Worm (Caenorhabditis elegans): Measurements from ENCODE around the gene kgb-2.

kgb-2 gene

DNA sequence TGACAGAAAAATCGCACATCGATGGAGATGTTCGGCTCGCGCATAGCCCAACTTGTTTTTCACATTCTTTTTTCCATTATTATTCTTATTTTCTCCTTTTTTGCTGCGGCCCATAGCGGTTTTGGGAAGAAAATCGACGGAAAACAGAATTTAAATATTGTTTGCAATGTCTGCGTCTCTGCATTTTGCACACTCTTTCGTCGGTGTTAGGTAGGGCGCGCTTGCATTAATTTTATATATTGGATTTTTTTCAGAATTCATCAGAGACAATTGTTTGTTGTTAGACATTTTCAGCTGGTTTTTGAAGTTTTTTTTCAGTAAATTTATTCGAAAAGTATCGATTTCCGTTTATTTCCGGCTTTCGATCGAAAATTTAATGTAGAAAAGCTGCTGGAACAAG is 7.5 kb upstream of the kgb-2 start, which contains the start of gene Y37E11B.6:
TSS of gene Y37E11B.6 (minus strand) at position 181 of the 400 bp plus-strand sequence.
- TF ChIP-seq mec-3 (tag; optimal IDR thresholded peaks at IDR 0.05; ENCODE audit: borderline replicate concordance) (no peak), unc-42 (tag; optimal IDR thresholded peaks at IDR 0.05) (peak; percentile 43)

DNA sequence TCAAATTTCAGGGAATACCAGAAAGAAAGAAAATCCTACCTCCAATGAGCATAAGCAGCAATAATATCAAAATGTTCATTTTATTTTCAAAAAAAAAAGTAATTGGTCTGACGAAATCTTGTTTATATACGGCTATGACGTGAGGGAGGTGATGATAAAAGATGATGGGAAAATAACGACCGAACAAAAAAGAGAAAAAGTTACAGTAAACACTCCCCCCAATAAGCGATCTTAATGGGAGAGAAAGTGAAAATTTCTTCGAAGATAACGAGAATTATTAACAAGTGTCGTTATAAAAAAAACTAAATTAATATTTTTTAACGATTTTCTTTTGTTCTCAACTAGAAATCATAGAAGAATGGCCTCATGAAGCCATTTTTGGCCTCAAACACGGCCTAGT is 6.6 kb upstream of the kgb-2 start, which contains the start of gene Y37E11B.7:
TSS of gene Y37E11B.7 (minus strand) at position 207 of the 400 bp plus-strand sequence.
- TF ChIP-seq ceh-30 (tag; optimal IDR thresholded peaks at IDR 0.05) (no peak), K09A11.1 (tag; optimal IDR thresholded peaks at IDR 0.05; ENCODE audit: insufficient read depth) (no peak), ttx-3 (tag; optimal IDR thresholded peaks at IDR 0.05) (no peak), che-1 (tag; optimal IDR thresholded peaks at IDR 0.05) (no peak), ets-4 (tag; optimal IDR thresholded peaks at IDR 0.05) (no peak), nhr-11 (tag; optimal IDR thresholded peaks at IDR 0.05) (no peak), zip-5 (tag; optimal IDR thresholded peaks at IDR 0.05) (no peak), F13H6.1 (tag; optimal IDR thresholded peaks at IDR 0.05) (no peak), C38D4.7 (GFP tag; optimal IDR thresholded peaks at IDR 0.05) (no peak)

DNA sequence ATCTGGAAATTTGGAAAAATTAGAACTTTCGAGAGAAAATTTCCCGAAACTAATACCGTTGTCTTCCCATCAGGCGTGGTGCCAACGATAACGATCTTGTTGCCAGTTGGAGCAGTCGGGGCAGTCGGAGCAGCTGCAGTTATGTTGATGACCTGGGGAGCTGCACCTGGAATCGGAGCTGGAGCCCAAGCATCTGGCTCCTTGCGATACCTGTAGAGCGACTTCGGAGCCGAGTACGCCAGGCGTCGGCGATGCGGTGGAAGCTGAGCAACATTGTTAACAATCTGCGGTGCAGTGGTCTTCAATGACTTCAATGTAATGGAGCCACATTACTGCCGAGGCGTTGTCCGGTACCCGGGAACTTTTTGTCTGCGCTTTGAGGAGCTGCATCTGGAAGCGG is 4.7 kb upstream of the kgb-2 start:
- TF ChIP-seq C38D4.7 (GFP tag; optimal IDR thresholded peaks at IDR 0.05) = no peak
- TF ChIP-seq syd-9 (tag; optimal IDR thresholded peaks at IDR 0.05) = no peak
- TF ChIP-seq zip-5 (tag; optimal IDR thresholded peaks at IDR 0.05) = no peak
- TF ChIP-seq odd-2 (tag; optimal IDR thresholded peaks at IDR 0.05) = no peak
- TF ChIP-seq ceh-22 (tag; optimal IDR thresholded peaks at IDR 0.05) = no peak
- no peak for TF ChIP-seq pax-1 (tag; optimal IDR thresholded peaks at IDR 0.05)
- no peak for TF ChIP-seq nfya-1 (tag; optimal IDR thresholded peaks at IDR 0.05)

DNA sequence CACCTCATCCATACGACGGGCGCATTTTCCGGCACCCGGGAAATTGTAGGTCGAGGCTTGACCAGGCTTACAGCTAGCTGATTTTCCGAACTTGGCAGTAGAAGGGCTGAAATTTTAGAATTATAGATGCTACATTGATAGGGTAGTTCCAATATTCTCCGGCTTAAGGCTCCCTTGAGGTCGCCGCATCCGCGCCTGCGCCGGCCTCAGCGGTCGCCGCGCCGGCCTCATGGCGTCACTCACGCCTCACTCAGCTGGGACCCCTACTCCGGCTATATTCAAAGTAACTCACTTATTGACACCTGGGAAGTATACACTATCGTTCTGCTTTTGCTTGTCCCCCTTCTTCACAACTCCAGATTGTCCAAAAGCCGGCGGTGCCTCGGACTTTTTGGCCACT is 2.5 kb upstream of the kgb-2 start:
- TF ChIP-seq hlh-6 (tag; optimal IDR thresholded peaks at IDR 0.05) (peak; percentile 13), fkh-6 (tag; optimal IDR thresholded peaks at IDR 0.05) (no peak), ceh-18 (tag; optimal IDR thresholded peaks at IDR 0.05) (no peak), C38D4.7 (GFP tag; optimal IDR thresholded peaks at IDR 0.05) (no peak)

DNA sequence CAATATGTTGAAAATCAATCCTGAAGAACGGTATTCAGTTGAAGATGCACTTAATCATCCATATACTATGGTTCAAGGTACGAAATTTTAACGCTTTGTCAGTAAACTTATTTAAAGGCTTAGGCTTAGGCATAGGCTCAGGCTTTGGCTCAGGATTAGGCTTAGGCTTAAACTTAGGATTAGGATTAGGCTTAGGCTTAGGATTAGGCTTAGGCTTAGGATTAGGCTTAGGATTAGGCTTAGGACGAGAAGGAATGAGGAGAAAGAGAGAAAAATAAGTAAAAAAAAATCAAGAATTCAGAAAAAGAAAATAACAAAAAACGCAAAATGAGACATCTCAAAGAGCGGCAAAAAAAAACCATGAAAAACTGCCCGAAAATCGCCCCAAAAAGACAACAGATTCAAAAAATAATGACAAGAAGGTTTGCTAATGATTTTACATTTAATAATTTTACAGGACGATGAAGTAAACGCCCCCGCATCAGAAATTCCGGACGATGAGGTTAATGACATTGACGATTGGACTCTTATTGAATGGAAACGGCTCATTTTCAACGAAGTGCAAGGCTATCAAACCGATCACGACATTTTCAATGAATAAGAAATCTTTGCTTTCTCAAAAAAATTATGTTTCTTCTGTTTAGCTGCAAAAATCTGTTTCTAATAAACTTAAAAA is 2.1 kb downstream of the kgb-2 start:
- TF ChIP-seq hlh-30 (tag; optimal IDR thresholded peaks at IDR 0.05; ENCODE audit: insufficient read depth) (no peak), dve-1 (tag; optimal IDR thresholded peaks at IDR 0.05) (peak; percentile 97)

DNA sequence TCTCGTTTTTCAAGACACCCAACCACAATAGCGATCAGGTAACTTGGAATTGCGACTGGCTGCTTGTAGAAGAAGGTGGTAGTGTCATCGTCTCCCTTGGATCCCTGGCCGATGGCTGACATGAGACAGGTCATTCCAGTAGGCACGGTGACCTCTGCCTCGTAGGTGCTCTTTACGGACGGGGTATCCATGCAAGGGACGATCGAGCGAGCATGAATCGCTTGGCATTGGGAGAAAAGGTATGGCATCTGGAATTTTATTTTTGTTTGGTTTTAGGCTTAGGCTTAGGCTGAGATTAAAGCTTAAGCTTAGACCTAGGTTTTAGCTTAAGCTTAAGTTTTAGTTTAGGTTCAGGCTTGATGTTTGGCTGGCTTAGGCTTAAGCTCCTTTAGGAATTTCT is 4.4 kb downstream of the kgb-2 start:
- no peak for TF ChIP-seq ztf-16 (tag; optimal IDR thresholded peaks at IDR 0.05)
- TF ChIP-seq ceh-19 (GFP tag; optimal IDR thresholded peaks at IDR 0.05) = no peak

DNA sequence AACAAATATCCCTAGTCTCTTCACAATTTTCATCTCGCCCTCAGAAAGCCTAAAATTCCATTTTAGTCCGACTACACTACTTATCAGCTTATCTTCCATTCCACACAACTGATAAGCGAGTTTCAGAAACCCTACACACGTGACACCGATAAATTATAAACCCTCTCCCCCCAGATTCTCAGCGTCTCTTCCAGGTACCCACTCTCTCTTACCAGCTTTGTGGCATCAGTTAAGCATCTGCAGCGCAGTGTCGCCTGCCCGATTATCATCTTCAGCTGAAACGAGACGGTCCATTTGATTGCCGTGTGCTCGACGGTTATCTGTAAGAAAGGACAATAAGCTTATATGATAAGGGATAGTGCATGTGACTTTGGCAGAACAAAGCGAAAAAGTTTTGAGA is 5.3 kb downstream of the kgb-2 start:
- peak; percentile 75 for TF ChIP-seq pqm-1 (tag; optimal IDR thresholded peaks at IDR 0.05)
- no peak for TF ChIP-seq dve-1 (tag; optimal IDR thresholded peaks at IDR 0.05)
- TF ChIP-seq syd-9 (tag; optimal IDR thresholded peaks at IDR 0.05) = no peak
- TF ChIP-seq pha-2 (tag; optimal IDR thresholded peaks at IDR 0.05) = no peak
- TF ChIP-seq ceh-6 (GFP tag; optimal IDR thresholded peaks at IDR 0.05) = no peak
- TF ChIP-seq Y22D7AL.16 (tag; optimal IDR thresholded peaks at IDR 0.05) = no peak
- no peak for TF ChIP-seq pros-1 (tag; optimal IDR thresholded peaks at IDR 0.05)
- TF ChIP-seq C38D4.7 (GFP tag; optimal IDR thresholded peaks at IDR 0.05) = no peak
- TF ChIP-seq ceh-18 (tag; optimal IDR thresholded peaks at IDR 0.05) = no peak
- TF ChIP-seq unc-55 (GFP tag; optimal IDR thresholded peaks at IDR 0.05) = no peak
- TF ChIP-seq mec-3 (tag; optimal IDR thresholded peaks at IDR 0.05; ENCODE audit: borderline replicate concordance) = no peak
- peak; percentile 11 for TF ChIP-seq hlh-30 (tag; optimal IDR thresholded peaks at IDR 0.05; ENCODE audit: insufficient read depth)
- no peak for TF ChIP-seq hlh-15 (tag; optimal IDR thresholded peaks at IDR 0.05)
- no peak for TF ChIP-seq ceh-45 (GFP tag; IDR thresholded peaks at IDR 0.05)
- TF ChIP-seq elt-2 (tag; optimal IDR thresholded peaks at IDR 0.05) = peak; percentile 98
- no peak for TF ChIP-seq ceh-22 (tag; optimal IDR thresholded peaks at IDR 0.05)
- no peak for TF ChIP-seq ceh-30 (tag; optimal IDR thresholded peaks at IDR 0.05)
